Worm (Caenorhabditis elegans) whole organism, L3 larva: ENCODE data around the gene sdz-15.

Experiments
- R02D3.7 ChIP-seq: fragments of 150-350 bp; optimal IDR thresholded peaks from 2 replicates; lab custom pipeline; 2014; ENCODE audit warnings: missing biosample characterization, missing genetic modification characterization
- ZK546.5 ChIP-seq: sonication (generic microtip); optimal IDR thresholded peaks from 2 replicates; lab custom pipeline; 2017; ENCODE audit warnings: missing biosample characterization, missing genetic modification characterization
- ama-1 ChIP-seq: fragments of 150-350 bp; optimal IDR thresholded peaks from 2 replicates; lab custom pipeline; 2018
- ceh-28 ChIP-seq: fragments of 150-350 bp; optimal IDR thresholded peaks from 2 replicates; lab custom pipeline; 2014; ENCODE audit warnings: missing biosample characterization, missing genetic modification reagents, missing genetic modification characterization
- elt-2 ChIP-seq: sonication (generic microtip); optimal IDR thresholded peaks from 2 replicates; lab custom pipeline; 2016; ENCODE audit warnings: missing genetic modification reagents, mild to moderate bottlenecking, missing genetic modification characterization, missing compliant biosample characterization
- elt-3 ChIP-seq, 3 experiments: fragments of 150-350 bp in 1 of 3; sonication (generic microtip) in 2 of 3; optimal IDR thresholded peaks; 2 replicates in 2 of 3; 4 replicates in 1 of 3; lab custom pipeline; 2014 to 2017; ENCODE audit warnings: missing biosample characterization in 3 of 3, missing genetic modification characterization in 3 of 3
- eor-1 ChIP-seq, 2 experiments: fragments of 150-350 bp; optimal IDR thresholded peaks; 2 replicates each; lab custom pipeline; 2014 to 2018; ENCODE audit warnings: missing biosample characterization in 2 of 2, missing genetic modification characterization in 2 of 2
- fos-1 ChIP-seq: fragments of 150-350 bp; optimal IDR thresholded peaks from 2 replicates; lab custom pipeline; 2014; ENCODE audit warnings: missing biosample characterization, missing genetic modification characterization
- hmg-11 ChIP-seq: sonication (generic microtip); optimal IDR thresholded peaks from 2 replicates; lab custom pipeline; 2016; ENCODE audit warnings: missing genetic modification characterization, missing compliant biosample characterization
- lin-15B ChIP-seq: fragments of 150-350 bp; optimal IDR thresholded peaks from 2 replicates; lab custom pipeline; 2014; ENCODE audit warnings: missing biosample characterization, missing genetic modification characterization
- lin-39 ChIP-seq: fragments of 150-350 bp; optimal IDR thresholded peaks from 2 replicates; lab custom pipeline; 2018; ENCODE audit warnings: missing biosample characterization, missing genetic modification reagents, missing genetic modification characterization
- lsy-12 ChIP-seq: sonication (generic microtip); optimal IDR thresholded peaks from 2 replicates; lab custom pipeline; 2016; ENCODE audit warnings: mild to moderate bottlenecking, missing genetic modification characterization, missing compliant biosample characterization
- mdl-1 ChIP-seq: fragments of 150-350 bp; optimal IDR thresholded peaks from 2 replicates; lab custom pipeline; 2014; ENCODE audit warnings: missing biosample characterization, missing genetic modification characterization
- nfya-1 ChIP-seq: sonication (generic microtip); optimal IDR thresholded peaks from 2 replicates; lab custom pipeline; 2017; ENCODE audit warnings: missing genetic modification characterization, mild to moderate bottlenecking, missing compliant biosample characterization, antibody characterized with exemption, moderate library complexity; ENCODE audit not compliant: insufficient read depth
- nhr-11 ChIP-seq: fragments of 150-350 bp; optimal IDR thresholded peaks from 2 replicates; lab custom pipeline; 2014; ENCODE audit warnings: missing biosample characterization, missing genetic modification characterization
- nhr-12 ChIP-seq: fragments of 150-350 bp; optimal IDR thresholded peaks from 2 replicates; lab custom pipeline; 2014; ENCODE audit warnings: missing biosample characterization, missing genetic modification characterization
- nhr-23 ChIP-seq: fragments of 150-350 bp; optimal IDR thresholded peaks from 2 replicates; lab custom pipeline; 2014; ENCODE audit warnings: missing biosample characterization, missing genetic modification reagents, missing genetic modification characterization
- nhr-25 ChIP-seq: sonication (generic microtip); optimal IDR thresholded peaks from 2 replicates; lab custom pipeline; 2017; ENCODE audit warnings: missing biosample characterization, missing genetic modification characterization
- nhr-43 ChIP-seq: sonication (generic microtip); optimal IDR thresholded peaks from 2 replicates; lab custom pipeline; 2016; ENCODE audit warnings: mild to moderate bottlenecking, missing genetic modification characterization, missing compliant biosample characterization; ENCODE audit not compliant: poor library complexity, severe bottlenecking
- nhr-67 ChIP-seq: fragments of 150-350 bp; optimal IDR thresholded peaks from 2 replicates; lab custom pipeline; 2014; ENCODE audit warnings: missing biosample characterization, missing genetic modification characterization
- pha-4 ChIP-seq: fragments of 150-350 bp; optimal IDR thresholded peaks from 2 replicates; lab custom pipeline; 2014; ENCODE audit warnings: missing biosample characterization, missing genetic modification reagents, missing genetic modification characterization
- pqm-1 ChIP-seq: fragments of 150-350 bp; optimal IDR thresholded peaks from 2 replicates; lab custom pipeline; 2017; ENCODE audit warnings: missing biosample characterization, missing genetic modification characterization, inconsistent platforms
- sea-2 ChIP-seq: fragments of 150-350 bp; sonication (generic microtip); optimal IDR thresholded peaks from 4 replicates; lab custom pipeline; 2014; ENCODE audit warnings: missing biosample characterization, missing genetic modification reagents, missing genetic modification characterization
- unc-39 ChIP-seq: sonication (generic microtip); optimal IDR thresholded peaks from 4 replicates; lab custom pipeline; 2017; ENCODE audit warnings: missing biosample characterization, missing genetic modification characterization
- zag-1 ChIP-seq: fragments of 150-350 bp; optimal IDR thresholded peaks from 2 replicates; lab custom pipeline; 2014; ENCODE audit warnings: missing biosample characterization, missing genetic modification characterization

The sdz-15 gene

DNA sequence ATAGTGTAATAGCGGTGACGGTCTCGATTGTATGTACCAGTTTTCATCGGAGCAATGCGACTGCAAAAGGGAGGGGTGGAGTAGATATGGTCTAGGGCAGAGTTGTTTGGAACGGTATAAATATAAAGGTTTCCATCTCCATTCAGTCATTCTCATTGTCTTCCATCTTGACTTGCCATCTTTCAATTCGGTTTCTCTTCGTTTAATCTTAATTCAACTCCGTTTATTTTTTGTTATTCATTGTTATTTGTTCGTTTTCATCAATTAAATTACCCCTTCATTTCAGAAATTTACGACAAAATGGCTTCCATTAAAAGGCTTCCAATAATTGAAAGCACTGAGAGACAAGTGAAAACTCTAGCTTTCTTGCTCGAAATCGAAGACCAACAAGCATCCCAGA is 32.8 kb downstream of the sdz-15 start, which contains the start of gene C09E7.11:
C09E7.11 (plus strand) TSS at position 301 of the 400 bp plus-strand sequence.
- TF ChIP-seq lin-39 = no peak
- no peak for TF ChIP-seq eor-1 (tag; optimal IDR thresholded peaks at IDR 0.05; lab: Kevin White, UChicago)
- no peak for TF ChIP-seq sea-2 (GFP tag; lab: Kevin White, UChicago)
- TF ChIP-seq R02D3.7 = no peak
- no peak for TF ChIP-seq fos-1
- no peak for TF ChIP-seq hmg-11
- no peak for TF ChIP-seq lsy-12 (tag; lab: Kevin White, UChicago)
- no peak for TF ChIP-seq nhr-23 (tag; lab: Kevin White, UChicago)
- TF ChIP-seq nhr-43 (tag; lab: Kevin White, UChicago) = no peak
- no peak for TF ChIP-seq ama-1
- no peak for TF ChIP-seq unc-39 (tag; lab: Kevin White, UChicago)
- TF ChIP-seq nhr-12 = no peak
- no peak for TF ChIP-seq nhr-67 (tag; lab: Kevin White, UChicago)
- no peak for TF ChIP-seq pqm-1 (tag; lab: Kevin White, UChicago)
- no peak for TF ChIP-seq zag-1 (tag; lab: Kevin White, UChicago)
- TF ChIP-seq ZK546.5 (tag; lab: Kevin White, UChicago) = no peak
- TF ChIP-seq mdl-1 (tag; lab: Kevin White, UChicago) = no peak
- TF ChIP-seq nhr-25 (tag; lab: Kevin White, UChicago) = no peak
- TF ChIP-seq, all 47 proteins: peak for 0

DNA sequence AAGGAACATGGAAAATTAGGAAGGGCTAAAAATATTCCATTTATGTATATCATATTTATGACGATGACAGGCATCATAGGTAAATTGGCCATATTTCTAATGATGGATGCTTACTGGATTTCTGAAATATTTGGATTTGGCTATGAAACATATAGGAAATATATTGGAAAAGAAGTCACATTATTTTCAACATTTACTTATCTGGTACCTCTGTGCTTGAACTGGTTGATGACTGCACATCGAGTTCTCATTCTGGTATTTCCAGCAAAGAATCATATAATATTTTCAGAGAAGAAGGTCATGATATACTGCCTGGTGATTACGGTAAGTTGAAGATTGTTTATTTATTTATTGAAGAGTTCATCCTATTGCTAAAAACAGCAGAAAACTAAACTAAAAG is 34.4 kb downstream of the sdz-15 start, which contains the start of gene srxa-5:
srxa-5 (plus strand) TSS at position 301 of the 400 bp plus-strand sequence.
- TF ChIP-seq lin-15B (tag; lab: Kevin White, UChicago) (no peak), nhr-25 (tag; lab: Kevin White, UChicago) (no peak), elt-3 (tag; optimal IDR thresholded peaks at IDR 0.05; lab: Kevin White, UChicago) (no peak), nhr-11 (tag; lab: Kevin White, UChicago) (no peak)
- TF ChIP-seq, all 47 proteins: peak for 0

DNA sequence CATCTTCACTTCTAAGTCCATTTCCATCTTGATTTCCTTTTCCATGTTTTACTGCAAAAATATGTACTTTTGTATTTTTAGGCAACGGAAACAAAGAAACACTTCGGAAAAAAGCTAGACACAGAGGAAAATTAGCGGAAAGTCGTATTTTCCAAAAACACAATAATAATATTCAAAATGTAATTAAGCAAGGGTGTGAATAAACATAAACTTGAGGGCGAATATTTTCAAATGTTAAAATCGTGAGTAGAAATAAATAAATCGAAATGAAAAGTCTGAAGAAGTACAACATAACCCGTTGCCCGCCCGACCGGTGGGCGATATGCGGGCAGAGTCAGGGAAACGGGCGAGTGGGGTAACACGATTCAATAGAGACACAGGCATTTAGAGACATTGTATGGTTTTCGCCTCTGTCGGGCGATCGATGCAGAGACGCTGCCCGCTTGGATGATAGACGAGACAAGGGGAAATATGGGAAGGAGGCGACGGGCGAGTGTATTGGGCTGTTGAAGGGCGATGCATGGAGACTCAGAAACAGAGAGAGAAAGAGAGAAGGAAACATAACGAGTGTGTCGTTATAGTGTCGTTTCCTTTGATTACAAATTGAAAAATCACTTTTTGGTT is 38.8 kb downstream of the sdz-15 start, which contains the start of gene C09E7.4:
C09E7.4 (minus strand) TSS at position 51 of the 624 bp plus-strand sequence.
- TF ChIP-seq pha-4 (tag; lab: Kevin White, UChicago) (peak; percentile 29), elt-2 (peak; percentile 29), nfya-1 (tag; lab: Kevin White, UChicago) (peak; percentile 52), lin-15B (tag; lab: Kevin White, UChicago) (peak; percentile 3), lin-39 (no peak), R02D3.7 (no peak), nhr-12 (no peak), eor-1 (tag; optimal IDR thresholded peaks at IDR 0.05; lab: Kevin White, UChicago) (no peak), ceh-28 (peak; percentile 29), ama-1 (no peak)
